Worm (Caenorhabditis elegans) whole organism, midembryonic: ENCODE measurements around the gene btb-5.

Experiments
- cog-1 ChIP-seq: sonication (generic microtip); optimal IDR thresholded peaks from 2 replicates; lab custom pipeline; 2016; ENCODE audit warnings: missing genetic modification characterization, missing compliant biosample characterization
- flt-1 ChIP-seq: fragments of 200-800 bp; sonication (Bioruptor generic); IDR thresholded peaks from 2 replicates; pipeline ENCODE4 v1.3.6; 2022; ENCODE audit warnings: missing genetic modification characterization, missing compliant biosample characterization
- klf-2 ChIP-seq: fragments of 200-800 bp; sonication (Bioruptor generic); conservative IDR thresholded peaks from 2 replicates; pipeline ENCODE4 v1.3.6; 2022; ENCODE audit warnings: missing genetic modification reagents, missing genetic modification characterization, missing compliant biosample characterization
- ref-1 ChIP-seq: fragments of 200-800 bp; sonication (Bioruptor generic); conservative IDR thresholded peaks from 2 replicates; pipeline ENCODE4 v1.3.6; 2022; ENCODE audit warnings: missing genetic modification reagents, missing genetic modification characterization, missing compliant biosample characterization
- tab-1 ChIP-seq: fragments of 200-800 bp; sonication (Bioruptor generic); IDR thresholded peaks from 2 replicates; pipeline ENCODE4 v1.3.6; 2022; ENCODE audit warnings: missing genetic modification characterization, missing compliant biosample characterization

ce11 chrIII:41484-41883 lies 19.5 kb downstream of the btb-5 start:
- TF ChIP-seq flt-1 (GFP tag; lab: Robert Waterston, UW) (no peak), klf-2 (GFP tag; lab: Robert Waterston, UW) (no peak), tab-1 (GFP tag; lab: Robert Waterston, UW) (no peak), cog-1 (tag; lab: Kevin White, UChicago) (no peak), ref-1 (no peak)
